Worm (Caenorhabditis elegans): ENCODE results near the gene men-1.

DNA sequence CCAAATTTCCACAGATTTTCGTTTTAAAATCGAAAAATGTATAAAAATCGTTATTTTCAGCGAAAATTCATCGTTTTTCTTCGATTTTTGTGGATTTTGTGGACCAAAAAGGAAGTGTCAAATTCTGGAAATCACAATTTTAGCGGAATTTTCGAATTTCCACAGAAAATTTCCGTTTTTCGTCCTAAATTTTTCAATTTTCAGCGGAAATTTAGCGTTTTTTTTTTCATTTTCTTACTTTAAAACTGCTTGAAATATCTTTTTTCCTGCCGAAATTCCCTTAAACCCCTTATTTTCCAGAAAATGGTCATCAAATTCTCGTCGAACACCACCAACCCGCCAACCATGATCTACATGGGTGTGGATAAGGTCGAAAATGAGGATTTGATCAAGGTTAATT, 18.1 kb upstream of the men-1 start, which contains the start of gene Y54G11A.2:
- no peak for TF ChIP-seq pqm-1 (tag; optimal IDR thresholded peaks at IDR 0.05)
- no peak for TF ChIP-seq dpl-1 (GFP tag; optimal IDR thresholded peaks at IDR 0.05)
- no peak for TF ChIP-seq mep-1 (tag; optimal IDR thresholded peaks at IDR 0.05)
- TF ChIP-seq lin-13 (GFP tag; optimal IDR thresholded peaks at IDR 0.05) = no peak
- TF ChIP-seq ama-1 (optimal IDR thresholded peaks at IDR 0.05) = no peak
- TF ChIP-seq nhr-28 (tag; optimal IDR thresholded peaks at IDR 0.05) = no peak
- no peak for TF ChIP-seq ctbp-1 (GFP tag; IDR thresholded peaks at IDR 0.05)
- no peak for TF ChIP-seq aha-1 (tag)
- TF ChIP-seq ceh-44 (GFP tag; IDR thresholded peaks at IDR 0.05) = no peak
- TF ChIP-seq nhr-111 (GFP tag; optimal IDR thresholded peaks at IDR 0.05) = no peak
- TF ChIP-seq unc-130 (GFP tag; optimal IDR thresholded peaks at IDR 0.05) = no peak
- TF ChIP-seq Y75B8A.6 (GFP tag; IDR thresholded peaks at IDR 0.05) = no peak
